Worm (Caenorhabditis elegans): ENCODE data around the gene EGAP1.1.

DNA sequence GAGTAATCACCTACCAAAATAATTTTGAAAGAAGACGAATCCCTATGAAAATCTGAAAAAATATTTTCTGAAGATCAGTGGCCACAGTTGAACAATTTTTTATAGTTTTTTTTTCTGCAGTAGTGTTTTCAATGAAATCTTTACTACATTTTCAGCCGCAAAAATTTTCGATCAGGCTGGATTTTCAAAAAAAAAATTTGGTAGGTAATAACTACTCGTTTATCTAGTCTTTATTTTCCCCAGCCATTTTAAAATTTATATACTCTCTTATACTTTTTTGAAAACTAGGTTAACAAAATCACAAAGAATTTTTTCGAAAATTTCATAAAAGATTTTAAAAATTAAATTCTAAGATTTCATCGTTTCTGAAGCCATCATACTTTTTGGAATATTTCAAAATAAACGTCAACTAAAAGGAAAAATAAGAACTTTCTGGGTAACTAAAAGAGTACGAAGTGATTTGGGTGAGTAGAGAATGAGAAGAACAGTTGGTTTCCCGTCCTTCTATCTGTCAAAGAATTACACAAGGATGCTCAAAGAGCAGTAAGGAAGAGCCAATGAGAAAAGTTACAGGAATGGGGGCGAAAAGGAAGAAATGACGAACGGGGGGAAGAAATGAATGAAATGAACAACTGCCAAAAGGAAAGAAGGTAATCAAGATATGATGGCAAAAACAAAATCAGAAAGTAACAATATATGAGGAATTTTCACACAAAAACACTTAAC lies 38.1 kb upstream of the EGAP1.1 start, which contains the start of gene mlp-1:
- TF ChIP-seq aptf-2 (GFP tag; conservative IDR thresholded peaks at IDR 0.05) (no peak), pha-4 (tag; optimal IDR thresholded peaks at IDR 0.05) (no peak), hmg-1.2 (GFP tag; IDR thresholded peaks at IDR 0.05) (no peak), hlh-26 (GFP tag; conservative IDR thresholded peaks at IDR 0.05) (no peak), hrde-1 (tag; optimal IDR thresholded peaks at IDR 0.05; ENCODE audit: borderline replicate concordance) (no peak), F52B5.7 (tag; optimal IDR thresholded peaks at IDR 0.05) (no peak), ztf-18 (tag; optimal IDR thresholded peaks at IDR 0.05) (no peak), hlh-12 (tag; optimal IDR thresholded peaks at IDR 0.05) (no peak), ama-1 (optimal IDR thresholded peaks at IDR 0.05) (no peak), ama-1 (GFP tag; optimal IDR thresholded peaks at IDR 0.05) (no peak), ccch-3 (GFP tag; optimal IDR thresholded peaks at IDR 0.05) (no peak), F57A8.1 (GFP tag; optimal IDR thresholded peaks at IDR 0.05) (no peak), K11D2.4 (GFP tag; IDR thresholded peaks at IDR 0.05) (no peak), unc-130 (GFP tag; optimal IDR thresholded peaks at IDR 0.05) (no peak), ceh-91 (GFP tag; IDR thresholded peaks at IDR 0.05) (no peak)
